Worm (Caenorhabditis elegans): ENCODE measurements around the gene eif-3.B.
A peak's percentile ranks its signal among the peaks of the same experiment; 100 is the strongest.
"Not testable (repeated sequence)": the region's sequence is repeated elsewhere in the genome, so short reads cannot be mapped to it uniquely, and the experiment has no call there.

The eif-3.B gene

DNA sequence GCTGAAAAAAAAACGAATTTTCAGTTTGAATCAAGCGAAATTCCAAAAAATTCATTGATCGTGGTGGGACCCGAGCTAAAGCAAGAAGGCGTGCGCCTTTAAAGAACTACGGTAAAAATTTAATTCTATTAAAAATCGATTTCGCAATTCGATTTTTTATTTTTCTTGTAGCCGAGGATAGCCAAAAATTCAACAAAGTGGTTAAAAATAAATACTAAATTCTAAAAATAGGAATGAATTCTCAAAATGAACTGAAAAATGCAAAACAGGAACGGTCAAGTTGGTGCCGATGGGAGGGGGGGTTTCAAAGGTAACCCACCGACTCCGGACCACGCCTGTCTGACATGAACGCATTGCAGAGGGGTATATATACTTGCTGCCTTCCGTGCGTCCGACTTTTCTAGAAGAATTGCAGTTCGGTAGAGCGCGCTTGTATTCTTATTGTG lies 5.9 kb downstream of the eif-3.B start (continued):
- TF ChIP-seq lag-1 (GFP tag; IDR thresholded peaks at IDR 0.05) (no peak), lin-54 (GFP tag; optimal IDR thresholded peaks at IDR 0.05) (no peak), F55B11.4 (tag; optimal IDR thresholded peaks at IDR 0.05; ENCODE audit: borderline replicate concordance, insufficient read depth) (no peak), F52B5.7 (tag; optimal IDR thresholded peaks at IDR 0.05) (no peak), Y53F4B.3 (GFP tag; IDR thresholded peaks at IDR 0.05) (no peak), lin-35 (GFP tag; optimal IDR thresholded peaks at IDR 0.05) (peak in 1 of 3 experiments; percentile 61), ztf-6 (GFP tag; IDR thresholded peaks at IDR 0.05) (no peak), nhr-90 (tag; optimal IDR thresholded peaks at IDR 0.05) (no peak), sptf-2 (GFP tag; optimal IDR thresholded peaks at IDR 0.05) (no peak), attf-6 (GFP tag; IDR thresholded peaks at IDR 0.05) (no peak), let-607 (tag; optimal IDR thresholded peaks at IDR 0.05) (peak in 1 of 2 experiments; percentile 55), madf-3 (GFP tag; IDR thresholded peaks at IDR 0.05) (0 out of 2 replicates have a peak, but pooled peaks have one; percentile 20), chd-7 (tag; optimal IDR thresholded peaks at IDR 0.05) (no peak), B0336.3 (GFP tag; IDR thresholded peaks at IDR 0.05) (no peak), ztf-26 (tag; optimal IDR thresholded peaks at IDR 0.05) (peak; percentile 36), lin-40 (tag; optimal IDR thresholded peaks at IDR 0.05) (peak; percentile 69), ccch-3 (GFP tag; optimal IDR thresholded peaks at IDR 0.05) (no peak), die-1 (tag; optimal IDR thresholded peaks at IDR 0.05) (no peak), madf-8 (GFP tag; conservative IDR thresholded peaks at IDR 0.05) (peak; percentile 72), pha-4 (tag; optimal IDR thresholded peaks at IDR 0.05) (no peak), C17E4.6 (GFP tag; IDR thresholded peaks at IDR 0.05) (no peak), xnd-1 (tag; optimal IDR thresholded peaks at IDR 0.05) (peak; percentile 91), rec-8 (tag; optimal IDR thresholded peaks at IDR 0.05) (no peak), B0019.2 (GFP tag; conservative IDR thresholded peaks at IDR 0.05) (no peak), ztf-25 (GFP tag; IDR thresholded peaks at IDR 0.05) (no peak), bed-1 (GFP tag; IDR thresholded peaks at IDR 0.05) (no peak), K11D2.4 (GFP tag; IDR thresholded peaks at IDR 0.05) (peak; percentile 37; the same call in 1 of the 2 replicates), egl-18 (GFP tag; IDR thresholded peaks at IDR 0.05) (peak; percentile 70; the same call in 1 of the 2 replicates), tbp1 (GFP tag; optimal IDR thresholded peaks at IDR 0.05) (peak; percentile 78), mes-4 (tag; optimal IDR thresholded peaks at IDR 0.05) (no peak), cebp-1 (GFP tag; IDR thresholded peaks at IDR 0.05) (peak; percentile 68), cebp-1 (tag; optimal IDR thresholded peaks at IDR 0.05) (peak; percentile 85), nfya-2 (GFP tag; IDR thresholded peaks at IDR 0.05) (no peak), ceh-79 (tag; optimal IDR thresholded peaks at IDR 0.05) (no peak), ceh-91 (GFP tag; IDR thresholded peaks at IDR 0.05) (no peak), akir-1 (GFP tag; optimal IDR thresholded peaks at IDR 0.05) (no peak), snpc-4 (GFP tag; optimal IDR thresholded peaks at IDR 0.05) (peak; percentile 95), snpc-4 (tag; optimal IDR thresholded peaks at IDR 0.05) (peak; percentile 94 to 98 (median 98))

- peak; percentile 14 for TF ChIP-seq lsl-1 (GFP tag; optimal IDR thresholded peaks at IDR 0.05)
- TF ChIP-seq D2030.7 (GFP tag; IDR thresholded peaks at IDR 0.05): peak; percentile 60
- TF ChIP-seq snpc-4 (GFP tag; optimal IDR thresholded peaks at IDR 0.05): not testable (repeated sequence)
- TF ChIP-seq snpc-4 (tag; optimal IDR thresholded peaks at IDR 0.05): peak in 2 of 4 experiments; percentile 68 to 70
- TF ChIP-seq dox-1 (GFP tag; IDR thresholded peaks at IDR 0.05): 0 out of 2 replicates have a peak, but pooled peaks have one; percentile 49
- 0 out of 2 replicates have a peak, but pooled peaks have one; percentile 30 for TF ChIP-seq hmg-20 (GFP tag; IDR thresholded peaks at IDR 0.05)
- TF ChIP-seq tbp1 (GFP tag; optimal IDR thresholded peaks at IDR 0.05): peak; percentile 83
- TF ChIP-seq ekl-4 (GFP tag; IDR thresholded peaks at IDR 0.05): peak; percentile 63; the same call in 1 of the 2 replicates
- 0 out of 2 replicates have a peak, but pooled peaks have one; percentile 8 for TF ChIP-seq nhr-120 (GFP tag; IDR thresholded peaks at IDR 0.05)
- peak; percentile 56 for TF ChIP-seq rpc-1 (optimal IDR thresholded peaks at IDR 0.05)
- TF ChIP-seq rpc-1 (tag; optimal IDR thresholded peaks at IDR 0.05): peak; percentile 68
- TF ChIP-seq nfyb-1 (GFP tag; IDR thresholded peaks at IDR 0.05): peak; percentile 38; the same call in 1 of the 2 replicates
- TF ChIP-seq lin-26 (GFP tag; IDR thresholded peaks at IDR 0.05): peak; percentile 77
- peak; percentile 33; the same call in 1 of the 2 replicates for TF ChIP-seq F33H1.4 (GFP tag; IDR thresholded peaks at IDR 0.05)
- TF ChIP-seq hmg-1.2 (GFP tag; IDR thresholded peaks at IDR 0.05): peak; percentile 52
Measured at ce11 chrII:14802527-14802926, 7.3 kb downstream of the eif-3.B start.

Data from whole organism, young adult.